Fruit fly (Drosophila melanogaster) whole organism, wandering third instar larva: ENCODE data around the gene CG32655.

Experiments
- Abd-B ChIP-seq: fragments of >200 bp; optimal IDR thresholded peaks from 2 replicates; lab custom pipeline; 2017; ENCODE audit warnings: missing biosample characterization, missing genetic modification characterization
- CG32264 ChIP-seq: fragments of 200-800 bp; sonication (Bioruptor generic); optimal IDR thresholded peaks from 2 replicates; lab custom pipeline; 2016; ENCODE audit warnings: missing biosample characterization, missing genetic modification characterization
- CG9705 ChIP-seq: fragments of 200-800 bp; sonication (Bioruptor generic); optimal IDR thresholded peaks from 2 replicates; lab custom pipeline; 2018; ENCODE audit warnings: missing biosample characterization, mild to moderate bottlenecking, missing genetic modification characterization
- CrebA ChIP-seq: fragments of 200-800 bp; sonication (Bioruptor generic); optimal IDR thresholded peaks from 2 replicates; lab custom pipeline; 2016; ENCODE audit warnings: missing biosample characterization, mild to moderate bottlenecking, missing genetic modification characterization, borderline replicate concordance
- Dfd ChIP-seq: fragments of >200 bp; optimal IDR thresholded peaks from 2 replicates; lab custom pipeline; 2017; ENCODE audit warnings: missing biosample characterization, missing genetic modification characterization
- Dif ChIP-seq: fragments of 200-275, 200-300 bp; sonication (Bioruptor generic); optimal IDR thresholded peaks from 2 replicates; lab custom pipeline; 2018; ENCODE audit warnings: missing biosample characterization, missing genetic modification characterization; ENCODE audit not compliant: partially characterized antibody
- GATAd ChIP-seq: sonication (Bioruptor generic); optimal IDR thresholded peaks from 2 replicates; lab custom pipeline; 2016; ENCODE audit warnings: missing biosample characterization, missing genetic modification characterization
- HLH106 ChIP-seq: fragments of 200-800 bp; optimal IDR thresholded peaks from 3 replicates; lab custom pipeline; 2019; ENCODE audit warnings: missing biosample characterization, mild to moderate bottlenecking, missing genetic modification characterization, moderate library complexity
- Hnf4 ChIP-seq: fragments of 200-800 bp; sonication (Bioruptor generic); optimal IDR thresholded peaks from 2 replicates; lab custom pipeline; 2016; ENCODE audit warnings: missing biosample characterization, mild to moderate bottlenecking, missing genetic modification characterization
- Hr78 ChIP-seq: fragments of >200 bp; optimal IDR thresholded peaks from 2 replicates; lab custom pipeline; 2017; ENCODE audit warnings: missing biosample characterization, missing genetic modification characterization
- Hr83 ChIP-seq: fragments of 200-300 bp; sonication (Bioruptor generic); optimal IDR thresholded peaks from 2 replicates; lab custom pipeline; 2016; ENCODE audit warnings: missing biosample characterization, mild to moderate bottlenecking, missing genetic modification characterization, moderate library complexity; ENCODE audit not compliant: poor library complexity, severe bottlenecking
- Jra ChIP-seq: sonication (Bioruptor generic); optimal IDR thresholded peaks from 2 replicates; lab custom pipeline; 2016; ENCODE audit warnings: missing biosample characterization, missing genetic modification characterization
- Mio ChIP-seq: sonication (Bioruptor generic); optimal IDR thresholded peaks from 2 replicates; lab custom pipeline; 2016; ENCODE audit warnings: missing biosample characterization, missing genetic modification characterization
- Myc ChIP-seq: fragments of >200 bp; optimal IDR thresholded peaks from 2 replicates; lab custom pipeline; 2017
- N ChIP-seq: fragments of >200 bp; optimal IDR thresholded peaks from 2 replicates; lab custom pipeline; 2018; ENCODE audit warnings: missing biosample characterization, missing external identifiers, missing genetic modification characterization
- OdsH ChIP-seq: fragments of 200-800 bp; sonication (Bioruptor generic); optimal IDR thresholded peaks from 2 replicates; lab custom pipeline; 2016; ENCODE audit warnings: missing biosample characterization, mild to moderate bottlenecking, missing genetic modification characterization
- Rel ChIP-seq, 2 experiments: fragments of 200-800 bp; sonication (Bioruptor generic) in 1 of 2; optimal IDR thresholded peaks; 2 replicates in 1 of 2; 3 replicates in 1 of 2; lab custom pipeline; 2016 to 2019; ENCODE audit warnings: mild to moderate bottlenecking in 2 of 2, missing biosample characterization in 2 of 2, missing genetic modification characterization in 2 of 2, moderate library complexity in 1 of 2
- Sp1 ChIP-seq: fragments of 200-800 bp; sonication (Bioruptor generic); optimal IDR thresholded peaks from 3 replicates; lab custom pipeline; 2019; ENCODE audit warnings: missing biosample characterization, mild to moderate bottlenecking, missing genetic modification characterization, moderate library complexity
- Vsx2 ChIP-seq: fragments of 200-300, 225-300 bp; sonication (Bioruptor generic); optimal IDR thresholded peaks from 2 replicates; lab custom pipeline; 2018; ENCODE audit warnings: missing biosample characterization, missing genetic modification characterization; ENCODE audit not compliant: partially characterized antibody
- br ChIP-seq: fragments of 200-800 bp; sonication (Bioruptor generic); optimal IDR thresholded peaks from 2 replicates; lab custom pipeline; 2016; ENCODE audit warnings: missing biosample characterization, missing genetic modification characterization
- brk ChIP-seq: fragments of 200-800 bp; sonication (Bioruptor generic); optimal IDR thresholded peaks from 2 replicates; lab custom pipeline; 2016; ENCODE audit warnings: missing biosample characterization, mild to moderate bottlenecking, missing genetic modification characterization
- dl ChIP-seq, 2 experiments: fragments of 175-275, 200-275 bp in 1 of 2; fragments of 200-275 bp in 1 of 2; sonication (Bioruptor generic); optimal IDR thresholded peaks; lab custom pipeline; 2018; ENCODE audit warnings: mild to moderate bottlenecking in 2 of 2, missing biosample characterization in 2 of 2, missing genetic modification characterization in 2 of 2, moderate library complexity in 2 of 2; ENCODE audit not compliant: partially characterized antibody in 2 of 2, insufficient read depth in 1 of 2
- dmrt93B ChIP-seq: fragments of 200-800 bp; sonication (Bioruptor generic); optimal IDR thresholded peaks from 2 replicates; lab custom pipeline; 2018; ENCODE audit warnings: missing biosample characterization, mild to moderate bottlenecking, missing genetic modification characterization
- dsf ChIP-seq: sonication (Bioruptor generic); optimal IDR thresholded peaks from 2 replicates; lab custom pipeline; 2016; ENCODE audit warnings: missing biosample characterization, missing genetic modification characterization, borderline replicate concordance
- ey ChIP-seq: fragments of 200-800 bp; sonication (Bioruptor generic); optimal IDR thresholded peaks from 2 replicates; lab custom pipeline; 2016; ENCODE audit warnings: missing biosample characterization, missing genetic modification characterization
- foxo ChIP-seq, 2 experiments: fragments of 200-800 bp; sonication (Bioruptor generic); optimal IDR thresholded peaks; 2 replicates in 1 of 2; 3 replicates in 1 of 2; lab custom pipeline; 2016 to 2017; ENCODE audit warnings: missing biosample characterization in 2 of 2, missing genetic modification characterization in 2 of 2
- fru ChIP-seq: fragments of 200-800 bp; sonication (Bioruptor generic); optimal IDR thresholded peaks from 3 replicates; lab custom pipeline; 2016; ENCODE audit warnings: missing biosample characterization, mild to moderate bottlenecking, missing genetic modification characterization
- h ChIP-seq: fragments of 200-800 bp; sonication (Bioruptor generic); optimal IDR thresholded peaks from 3 replicates; lab custom pipeline; 2016; ENCODE audit warnings: missing biosample characterization, mild to moderate bottlenecking, missing genetic modification characterization
- jim ChIP-seq: fragments of 175-275, 200-325 bp; sonication (Bioruptor generic); optimal IDR thresholded peaks from 2 replicates; lab custom pipeline; 2016; ENCODE audit warnings: missing biosample characterization, mild to moderate bottlenecking, missing genetic modification characterization
- lola ChIP-seq: fragments of >200 bp; optimal IDR thresholded peaks from 2 replicates; lab custom pipeline; 2017; ENCODE audit warnings: missing biosample characterization, missing genetic modification characterization
- pan ChIP-seq: fragments of >200 bp; optimal IDR thresholded peaks from 2 replicates; lab custom pipeline; 2017
- psq ChIP-seq: fragments of 200-800 bp; sonication (Bioruptor generic); optimal IDR thresholded peaks from 3 replicates; lab custom pipeline; 2017; ENCODE audit warnings: missing biosample characterization, mild to moderate bottlenecking, missing genetic modification characterization, moderate library complexity
- rgr ChIP-seq: fragments of 200-800 bp; sonication (Bioruptor generic); optimal IDR thresholded peaks from 3 replicates; lab custom pipeline; 2016; ENCODE audit warnings: missing biosample characterization, mild to moderate bottlenecking, missing genetic modification characterization
- sage ChIP-seq: fragments of 200-800 bp; sonication (Bioruptor generic); optimal IDR thresholded peaks from 2 replicates; lab custom pipeline; 2016; ENCODE audit warnings: missing biosample characterization, mild to moderate bottlenecking, missing genetic modification characterization
- sv ChIP-seq: fragments of 200-800 bp; sonication (Bioruptor generic); optimal IDR thresholded peaks from 3 replicates; lab custom pipeline; 2016; ENCODE audit warnings: missing biosample characterization, missing genetic modification characterization
- tai ChIP-seq: sonication (Bioruptor generic); optimal IDR thresholded peaks from 2 replicates; lab custom pipeline; 2016; ENCODE audit warnings: missing biosample characterization, missing genetic modification characterization
- usp ChIP-seq: fragments of >200 bp; optimal IDR thresholded peaks from 2 replicates; lab custom pipeline; 2017; ENCODE audit warnings: missing biosample characterization, missing genetic modification characterization
- woc ChIP-seq: sonication (Bioruptor generic); optimal IDR thresholded peaks from 2 replicates; lab custom pipeline; 2016; ENCODE audit warnings: missing biosample characterization, mild to moderate bottlenecking, missing genetic modification characterization

Gene CG32655

DNA sequence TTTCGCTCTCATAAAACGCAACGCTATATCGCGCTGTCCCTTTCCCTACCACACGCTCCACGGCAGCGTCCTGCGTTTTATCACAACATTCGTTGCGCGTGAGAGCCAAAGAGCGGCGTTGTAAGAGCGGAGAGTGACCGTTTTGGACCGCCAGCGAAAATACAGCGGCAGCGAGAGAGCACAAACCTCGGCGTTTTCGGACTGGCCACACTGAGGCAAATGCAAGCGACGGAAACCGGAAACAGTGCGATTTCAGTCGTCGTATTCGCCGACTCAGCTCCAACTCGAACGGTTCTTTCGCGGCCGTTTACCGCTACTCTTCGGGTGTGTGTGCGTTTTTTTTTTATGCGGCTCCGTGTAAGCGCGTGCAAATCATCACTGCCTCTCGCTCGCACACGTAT lies 32.1 kb downstream of the CG32655 start:
- TF ChIP-seq usp (GFP tag; lab: Kevin White, UChicago) (no peak), Dfd (GFP tag; lab: Kevin White, UChicago) (no peak), CG9705 (GFP tag; lab: Kevin White, UChicago) (peak; percentile 54), Sp1 (GFP tag; lab: Kevin White, UChicago) (peak; percentile 63), Hr78 (no peak), dsf (no peak), dmrt93B (GFP tag; lab: Kevin White, UChicago) (peak; percentile 38), pan (lab: Kevin White, UChicago) (no peak), rgr (peak; percentile 69), jim (no peak), tai (GFP tag; lab: Kevin White, UChicago) (no peak), CrebA (GFP tag; lab: Kevin White, UChicago) (no peak), OdsH (peak; percentile 57), ey (GFP tag; lab: Kevin White, UChicago) (peak; percentile 25), h (GFP tag; lab: Kevin White, UChicago) (peak; percentile 69), Dif (peak; percentile 34), Vsx2 (GFP tag; lab: Kevin White, UChicago) (no peak), Hnf4 (GFP tag; lab: Kevin White, UChicago) (peak; percentile 15), fru (GFP tag; lab: Kevin White, UChicago) (peak; percentile 74), Abd-B (GFP tag; lab: Kevin White, UChicago) (no peak), Mio (GFP tag; lab: Kevin White, UChicago) (no peak), Hr83 (GFP tag; lab: Kevin White, UChicago) (peak; percentile 36), foxo (GFP tag; optimal IDR thresholded peaks at IDR 0.05; lab: Kevin White, UChicago) (peak in 1 of 2 experiments; percentile 36), br (GFP tag; lab: Kevin White, UChicago) (peak; percentile 58), psq (peak; percentile 47), brk (GFP tag; lab: Kevin White, UChicago) (no peak), CG32264 (GFP tag; lab: Kevin White, UChicago) (no peak), HLH106 (tag; lab: Kevin White, UChicago) (peak; percentile 30), Rel (GFP tag; optimal IDR thresholded peaks at IDR 0.05; lab: Kevin White, UChicago) (no peak), Rel (tag; optimal IDR thresholded peaks at IDR 0.05; lab: Kevin White, UChicago) (peak; percentile 4), sage (GFP tag; lab: Kevin White, UChicago) (no peak)

DNA sequence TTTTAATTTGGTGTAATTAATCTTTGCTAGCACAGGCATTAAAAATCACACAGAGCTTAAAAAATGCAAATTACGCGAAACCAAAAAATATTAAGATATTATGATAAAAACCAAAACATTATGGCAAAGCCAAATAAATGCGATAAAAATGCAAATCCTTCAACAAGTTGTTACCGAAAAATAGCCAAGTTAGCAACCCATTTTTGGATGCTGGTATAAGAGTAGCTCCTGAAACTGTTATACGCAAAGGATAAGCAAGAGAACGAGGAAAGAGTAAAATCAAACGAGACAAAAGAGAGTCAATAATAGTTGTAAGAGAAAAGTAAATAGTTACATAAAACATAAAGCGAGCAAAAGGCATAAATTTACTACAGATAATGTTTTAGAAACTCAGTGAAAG lies 32.9 kb downstream of the CG32655 start:
- TF ChIP-seq br (GFP tag; lab: Kevin White, UChicago) (no peak), CG32264 (GFP tag; lab: Kevin White, UChicago) (no peak), N (no peak), Rel (GFP tag; optimal IDR thresholded peaks at IDR 0.05; lab: Kevin White, UChicago) (no peak), Rel (tag; optimal IDR thresholded peaks at IDR 0.05; lab: Kevin White, UChicago) (no peak), dsf (no peak), h (GFP tag; lab: Kevin White, UChicago) (no peak)

DNA sequence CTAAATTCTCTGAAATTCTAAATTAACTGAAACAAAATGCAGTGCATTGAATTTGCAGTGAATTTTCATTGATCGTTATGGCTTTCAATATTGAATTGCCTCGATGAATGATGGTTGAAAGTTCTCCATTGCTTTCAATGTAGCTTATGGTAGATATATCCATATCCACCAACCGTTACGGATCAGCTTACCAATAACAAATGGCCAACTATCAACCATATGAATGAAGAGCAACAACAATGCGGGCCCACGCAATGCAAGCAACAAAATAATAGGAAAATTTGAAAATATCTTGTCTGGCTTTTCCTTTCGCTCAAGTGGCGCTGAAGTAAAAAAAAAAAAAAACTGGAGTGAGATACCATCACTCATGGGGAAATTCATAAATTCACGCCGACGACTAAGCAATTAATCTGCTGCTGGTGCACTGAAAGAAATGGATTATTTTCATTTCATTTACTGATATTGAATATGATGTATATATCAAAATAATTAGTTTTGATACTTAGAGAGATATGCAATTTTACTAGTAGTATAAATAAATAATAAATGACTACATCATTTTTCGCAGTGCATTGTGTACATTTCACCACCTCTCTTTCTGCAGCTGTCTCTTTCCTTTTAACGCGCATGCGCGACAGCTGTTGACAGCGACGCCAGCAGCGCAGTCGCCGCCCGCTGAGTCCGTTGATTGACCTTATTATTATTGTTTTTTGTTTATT lies 33.6 kb downstream of the CG32655 start:
- TF ChIP-seq usp (GFP tag; lab: Kevin White, UChicago) (no peak), Mio (GFP tag; lab: Kevin White, UChicago) (no peak), N (no peak), pan (lab: Kevin White, UChicago) (no peak), Hr78 (no peak), Dfd (GFP tag; lab: Kevin White, UChicago) (no peak), sage (GFP tag; lab: Kevin White, UChicago) (no peak), brk (GFP tag; lab: Kevin White, UChicago) (no peak), sv (GFP tag; lab: Kevin White, UChicago) (peak; percentile 74), Sp1 (GFP tag; lab: Kevin White, UChicago) (peak; percentile 15), GATAd (GFP tag; lab: Kevin White, UChicago) (no peak), dmrt93B (GFP tag; lab: Kevin White, UChicago) (no peak), Vsx2 (GFP tag; lab: Kevin White, UChicago) (no peak), OdsH (no peak), h (GFP tag; lab: Kevin White, UChicago) (peak; percentile 26), Dif (no peak), fru (GFP tag; lab: Kevin White, UChicago) (no peak), Jra (GFP tag; lab: Kevin White, UChicago) (no peak), HLH106 (tag; lab: Kevin White, UChicago) (peak; percentile 29), Myc (lab: Kevin White, UChicago) (no peak), Abd-B (GFP tag; lab: Kevin White, UChicago) (no peak), CG32264 (GFP tag; lab: Kevin White, UChicago) (no peak), Rel (GFP tag; optimal IDR thresholded peaks at IDR 0.05; lab: Kevin White, UChicago) (no peak), Rel (tag; optimal IDR thresholded peaks at IDR 0.05; lab: Kevin White, UChicago) (no peak), lola (no peak), foxo (GFP tag; optimal IDR thresholded peaks at IDR 0.05; lab: Kevin White, UChicago) (peak in 1 of 2 experiments; percentile 40), CG9705 (GFP tag; lab: Kevin White, UChicago) (no peak), rgr (peak; percentile 28), dl (GFP tag; optimal IDR thresholded peaks at IDR 0.05; lab: Kevin White, UChicago; ENCODE audit: insufficient read depth in 1 of 2, partially characterized antibody in 2 of 2) (no peak), dsf (no peak), CrebA (GFP tag; lab: Kevin White, UChicago) (no peak), jim (no peak), br (GFP tag; lab: Kevin White, UChicago) (no peak), woc (GFP tag; lab: Kevin White, UChicago) (no peak), psq (no peak), Hr83 (GFP tag; lab: Kevin White, UChicago) (no peak), ey (GFP tag; lab: Kevin White, UChicago) (no peak)
